Worm (Caenorhabditis elegans) whole organism, L1 larva: Measurements from ENCODE around the gene got-2.2.
A peak's percentile ranks its signal among the peaks of the same experiment; 100 is the strongest.

Source experiments
- aha-1 ChIP-seq: fragments of 150-350 bp; optimal IDR thresholded peaks from 2 replicates; lab custom pipeline; 2014; ENCODE audit warnings: missing biosample characterization, missing genetic modification characterization
- ceh-82 ChIP-seq, 3 experiments: fragments of 150-350 bp in 1 of 3; sonication (generic microtip) in 2 of 3; optimal IDR thresholded peaks; 2 replicates each; lab custom pipeline; 2014 to 2017; ENCODE audit warnings: missing biosample characterization in 3 of 3, missing genetic modification characterization in 3 of 3
- ceh-90 ChIP-seq: sonication (generic microtip); optimal IDR thresholded peaks from 2 replicates; lab custom pipeline; 2016; ENCODE audit warnings: missing genetic modification characterization, missing compliant biosample characterization
- dpl-1 ChIP-seq, 3 experiments: fragments of 150-350 bp in 2 of 3; sonication (generic microtip) in 1 of 3; optimal IDR thresholded peaks; 2 replicates each; lab custom pipeline; 2014 to 2017; ENCODE audit warnings: missing biosample characterization in 3 of 3, missing genetic modification characterization in 3 of 3, missing genetic modification reagents in 3 of 3
- fkh-8 ChIP-seq: sonication (generic microtip); optimal IDR thresholded peaks from 2 replicates; lab custom pipeline; 2016; ENCODE audit warnings: mild to moderate bottlenecking, missing genetic modification characterization, missing compliant biosample characterization
- hpl-2 ChIP-seq: fragments of 150-350 bp; optimal IDR thresholded peaks from 2 replicates; lab custom pipeline; 2014; ENCODE audit warnings: missing biosample characterization, missing genetic modification reagents, missing genetic modification characterization
- lin-35 ChIP-seq, 2 experiments: fragments of 150-350 bp; optimal IDR thresholded peaks; 2 replicates each; lab custom pipeline; 2014; ENCODE audit warnings: missing biosample characterization in 2 of 2, missing genetic modification characterization in 2 of 2, missing genetic modification reagents in 2 of 2
- lin-39 ChIP-seq: fragments of 150-350 bp; optimal IDR thresholded peaks from 2 replicates; lab custom pipeline; 2014; ENCODE audit warnings: missing biosample characterization, missing genetic modification reagents, missing genetic modification characterization
- mep-1 ChIP-seq: fragments of 150-350 bp; optimal IDR thresholded peaks from 2 replicates; lab custom pipeline; 2014; ENCODE audit warnings: missing biosample characterization, missing genetic modification characterization
- nhr-28 ChIP-seq: fragments of 150-350 bp; optimal IDR thresholded peaks from 2 replicates; lab custom pipeline; 2014; ENCODE audit warnings: missing biosample characterization, missing genetic modification characterization
- snpc-4 ChIP-seq: fragments of 150-350 bp; optimal IDR thresholded peaks from 2 replicates; lab custom pipeline; 2014; ENCODE audit warnings: missing biosample characterization, missing genetic modification characterization
- unc-62 ChIP-seq: fragments of 150-350 bp; optimal IDR thresholded peaks from 2 replicates; lab custom pipeline; 2014; ENCODE audit warnings: missing biosample characterization, missing genetic modification reagents, missing genetic modification characterization
- unc-86 ChIP-seq: sonication (generic microtip); optimal IDR thresholded peaks from 2 replicates; lab custom pipeline; 2016; ENCODE audit warnings: missing genetic modification characterization, missing compliant biosample characterization
- ztf-4 ChIP-seq: fragments of 150-350 bp; optimal IDR thresholded peaks from 2 replicates; lab custom pipeline; 2014; ENCODE audit warnings: missing biosample characterization, missing genetic modification characterization

ce11 chrX:6250272-6250752 is 9.5 kb downstream of the got-2.2 start:
- TF ChIP-seq unc-62 (GFP tag; lab: Kevin White, UChicago) (no peak), aha-1 (tag; lab: Kevin White, UChicago) (no peak), mep-1 (tag; lab: Kevin White, UChicago) (peak; percentile 84), lin-39 (tag; lab: Kevin White, UChicago) (no peak), unc-86 (tag; lab: Kevin White, UChicago) (no peak), fkh-8 (tag; lab: Kevin White, UChicago) (no peak), snpc-4 (tag; lab: Kevin White, UChicago) (no peak), nhr-28 (tag; lab: Kevin White, UChicago) (no peak), dpl-1 (GFP tag; optimal IDR thresholded peaks at IDR 0.05; lab: Kevin White, UChicago) (peak in 1 of 3 experiments; percentile 60), ceh-82 (tag; optimal IDR thresholded peaks at IDR 0.05; lab: Kevin White, UChicago) (peak; percentile 47 to 54 (median 49)), ztf-4 (tag; lab: Kevin White, UChicago) (no peak), hpl-2 (GFP tag; lab: Kevin White, UChicago) (no peak), ceh-90 (tag; lab: Kevin White, UChicago) (no peak), lin-35 (GFP tag; optimal IDR thresholded peaks at IDR 0.05; lab: Kevin White, UChicago) (peak in 1 of 2 experiments; percentile 64)
